Fruit fly (Drosophila melanogaster): ENCODE measurements around the gene CG3323.

Gene CG3323

dm6 chrX:5336722-5337121 is 31.2 kb upstream of the CG3323 start (continued):
- no peak for TF ChIP-seq Doc2 (GFP tag; IDR thresholded peaks at IDR 0.05)
- TF ChIP-seq CG7839 (tag; optimal IDR thresholded peaks at IDR 0.05) = peak; percentile 55
- TF ChIP-seq MBD-R2 (GFP tag; IDR thresholded peaks at IDR 0.05) = no peak
- TF ChIP-seq CG18599 (GFP tag; optimal IDR thresholded peaks at IDR 0.05) = peak; percentile 76
- TF ChIP-seq en (GFP tag; optimal IDR thresholded peaks at IDR 0.05) = no peak
- peak; percentile 1 for TF ChIP-seq CG12299 (tag; optimal IDR thresholded peaks at IDR 0.05)
- peak; percentile 63 for TF ChIP-seq Sox102F (GFP tag; optimal IDR thresholded peaks at IDR 0.05)
- TF ChIP-seq Doc3 (GFP tag; IDR thresholded peaks at IDR 0.05; ENCODE audit: partially characterized antibody) = no peak
- TF ChIP-seq CG1832 (GFP tag; optimal IDR thresholded peaks at IDR 0.05) = no peak
- peak; percentile 50 for TF ChIP-seq CG10147 (GFP tag; optimal IDR thresholded peaks at IDR 0.05)
- TF ChIP-seq CG17186 (GFP tag; optimal IDR thresholded peaks at IDR 0.05) = no peak
- TF ChIP-seq lilli (GFP tag; optimal IDR thresholded peaks at IDR 0.05) = peak; percentile 7
- TF ChIP-seq nmo (GFP tag; optimal IDR thresholded peaks at IDR 0.05) = peak; percentile 21
- TF ChIP-seq inv (GFP tag; IDR thresholded peaks at IDR 0.05; ENCODE audit: partially characterized antibody) = no peak
- no peak for TF ChIP-seq shn (GFP tag; optimal IDR thresholded peaks at IDR 0.05)
- peak; percentile 28 for TF ChIP-seq CG31365 (tag; optimal IDR thresholded peaks at IDR 0.05)
- TF ChIP-seq Mrtf (GFP tag; IDR thresholded peaks at IDR 0.05) = no peak
- TF ChIP-seq Hey (tag; optimal IDR thresholded peaks at IDR 0.05) = no peak
- TF ChIP-seq onecut (GFP tag; IDR thresholded peaks at IDR 0.05) = 0 out of 2 replicates have a peak, but pooled peaks have one; percentile 27
- TF ChIP-seq pan (optimal IDR thresholded peaks at IDR 0.05) = no peak
- no peak for TF ChIP-seq pan (GFP tag; optimal IDR thresholded peaks at IDR 0.05 in 1 of 2, IDR thresholded peaks at IDR 0.05 in 1 of 2)
- peak; percentile 22 for TF ChIP-seq CG12219 (GFP tag; optimal IDR thresholded peaks at IDR 0.05)
- peak; percentile 9 for TF ChIP-seq odd (GFP tag; optimal IDR thresholded peaks at IDR 0.05)
- peak; percentile 67 for TF ChIP-seq gem (tag; optimal IDR thresholded peaks at IDR 0.05)
- TF ChIP-seq CG6683 (GFP tag; optimal IDR thresholded peaks at IDR 0.05) = peak; percentile 13
- TF ChIP-seq CG9797 (GFP tag; optimal IDR thresholded peaks at IDR 0.05) = no peak
- peak; percentile 73 for TF ChIP-seq Med (GFP tag)
- TF ChIP-seq tap (tag; optimal IDR thresholded peaks at IDR 0.05) = peak; percentile 32
- TF ChIP-seq scrt (GFP tag; optimal IDR thresholded peaks at IDR 0.05) = peak; percentile 51
- TF ChIP-seq CG2712 (tag; optimal IDR thresholded peaks at IDR 0.05) = peak; percentile 20
- TF ChIP-seq Usf (GFP tag; optimal IDR thresholded peaks at IDR 0.05) = peak; percentile 9
- TF ChIP-seq Pdp1 (GFP tag; optimal IDR thresholded peaks at IDR 0.05) = peak in 1 of 2 experiments; percentile 29
- peak; percentile 61 for TF ChIP-seq dmrt99B (tag; optimal IDR thresholded peaks at IDR 0.05)
- TF ChIP-seq CG8924 (tag; optimal IDR thresholded peaks at IDR 0.05) = peak; percentile 42
- no peak for TF ChIP-seq luna (GFP tag; optimal IDR thresholded peaks at IDR 0.05)
- peak; percentile 27 for TF ChIP-seq fd3F (GFP tag; optimal IDR thresholded peaks at IDR 0.05)
- TF ChIP-seq CG8290 (GFP tag; optimal IDR thresholded peaks at IDR 0.05) = no peak
- TF ChIP-seq CG8290 (tag; optimal IDR thresholded peaks at IDR 0.05) = peak in 1 of 2 experiments; percentile 48
- TF ChIP-seq CG32532 (GFP tag; IDR thresholded peaks at IDR 0.05) = peak; percentile 32; the same call in 1 of the 2 replicates
- TF ChIP-seq lab (GFP tag; optimal IDR thresholded peaks at IDR 0.05) = peak; percentile 70
- 0 out of 2 replicates have a peak, but pooled peaks have one; percentile 20 for TF ChIP-seq sob (GFP tag; IDR thresholded peaks at IDR 0.05)
- peak; percentile 5 for TF ChIP-seq CG4328 (GFP tag; optimal IDR thresholded peaks at IDR 0.05)
- TF ChIP-seq CG11696 (GFP tag; IDR thresholded peaks at IDR 0.05) = 0 out of 2 replicates have a peak, but pooled peaks have one; percentile 14
- TF ChIP-seq CG18619 (GFP tag; optimal IDR thresholded peaks at IDR 0.05) = peak; percentile 26
- TF ChIP-seq CG13894 (tag; optimal IDR thresholded peaks at IDR 0.05) = peak; percentile 7
- TF ChIP-seq CG7556 (GFP tag; optimal IDR thresholded peaks at IDR 0.05) = peak; percentile 61
- TF ChIP-seq phol (tag; optimal IDR thresholded peaks at IDR 0.05) = peak; percentile 43
- peak; percentile 32 for TF ChIP-seq BtbVII (GFP tag; optimal IDR thresholded peaks at IDR 0.05)
- TF ChIP-seq CG18262 (tag; optimal IDR thresholded peaks at IDR 0.05) = peak; percentile 19
- TF ChIP-seq maf-S (GFP tag; optimal IDR thresholded peaks at IDR 0.05) = no peak
